Worm (Caenorhabditis elegans): ENCODE results near the gene T13B5.9.

T13B5.9 gene

DNA sequence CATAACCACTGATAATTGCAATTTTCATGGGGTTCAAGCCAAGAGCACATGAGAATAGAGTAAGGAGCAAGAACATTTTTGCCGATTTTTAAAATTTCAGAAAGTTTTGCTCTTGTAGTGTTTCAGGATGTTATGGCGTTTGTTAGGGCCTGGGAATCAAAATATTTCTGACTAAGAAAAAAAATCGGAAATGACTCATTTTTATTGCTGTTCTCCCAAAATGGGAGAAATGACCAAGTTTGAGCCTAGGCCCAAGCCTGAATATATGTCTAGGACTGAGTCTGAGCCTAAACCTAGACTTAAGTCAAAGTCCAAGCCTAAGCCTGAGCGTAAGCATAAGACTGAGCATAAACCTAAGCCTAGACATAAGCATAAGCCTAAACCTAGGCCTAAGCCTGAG, at the start of gene T13B5.9:
Gene T13B5.9 (minus strand): TSS at position 101 of the 400 bp plus-strand sequence.
- TF ChIP-seq mdt-29 (GFP tag; IDR thresholded peaks at IDR 0.05) (no peak), madf-5 (GFP tag; IDR thresholded peaks at IDR 0.05) (no peak), lsy-2 (tag; optimal IDR thresholded peaks at IDR 0.05) (no peak), lin-38 (GFP tag; IDR thresholded peaks at IDR 0.05) (no peak), T26A8.4 (GFP tag; IDR thresholded peaks at IDR 0.05) (no peak), tag-97 (GFP tag; IDR thresholded peaks at IDR 0.05) (no peak), T20F7.1 (GFP tag; optimal IDR thresholded peaks at IDR 0.05) (no peak), zag-1 (tag; optimal IDR thresholded peaks at IDR 0.05) (no peak), ces-1 (GFP tag; optimal IDR thresholded peaks at IDR 0.05) (no peak), nhr-102 (tag; optimal IDR thresholded peaks at IDR 0.05) (no peak), ztf-7 (tag; optimal IDR thresholded peaks at IDR 0.05) (no peak), nhr-237 (tag; optimal IDR thresholded peaks at IDR 0.05) (no peak), vab-7 (GFP tag; IDR thresholded peaks at IDR 0.05) (no peak)

- TF ChIP-seq hlh-30 (tag; optimal IDR thresholded peaks at IDR 0.05; ENCODE audit: insufficient read depth) (no peak), lin-38 (GFP tag; IDR thresholded peaks at IDR 0.05) (peak; percentile 55), Y48G9A.11 (GFP tag; IDR thresholded peaks at IDR 0.05) (peak; percentile 8; the same call in 1 of the 2 replicates), hif-1 (tag; optimal IDR thresholded peaks at IDR 0.05) (no peak)
These were observed 49.0 kb upstream of the T13B5.9 start for ce11 chrII:1153299-1153698.

ce11 chrII:1152732-1153131, 48.4 kb upstream of the T13B5.9 start:
- TF ChIP-seq zfp-3 (GFP tag; conservative IDR thresholded peaks at IDR 0.05) = peak; percentile 59; the same call in 1 of the 2 replicates
- TF ChIP-seq D1046.2 (GFP tag; IDR thresholded peaks at IDR 0.05) = peak; percentile 58; the same call in 1 of the 2 replicates
- TF ChIP-seq madf-5 (GFP tag; IDR thresholded peaks at IDR 0.05) = peak in 1 of 2 experiments; percentile 24; a peak in 1 of 4 replicates
- no peak for TF ChIP-seq ztf-11 (tag; optimal IDR thresholded peaks at IDR 0.05)
- TF ChIP-seq ZK337.2 (GFP tag; IDR thresholded peaks at IDR 0.05) = no peak
- TF ChIP-seq hmg-1.1 (GFP tag; IDR thresholded peaks at IDR 0.05) = no peak
- no peak for TF ChIP-seq ceh-32 (tag; optimal IDR thresholded peaks at IDR 0.05; ENCODE audit: poor library complexity)
- no peak for TF ChIP-seq ceh-62 (tag; optimal IDR thresholded peaks at IDR 0.05)
- no peak for TF ChIP-seq ctbp-1 (GFP tag; IDR thresholded peaks at IDR 0.05)
- TF ChIP-seq nhr-10 (tag; optimal IDR thresholded peaks at IDR 0.05) = no peak
- no peak for TF ChIP-seq arid-1 (GFP tag; conservative IDR thresholded peaks at IDR 0.05)
- TF ChIP-seq pha-4 (GFP tag; IDR thresholded peaks at IDR 0.05) = no peak; the same call in 1 of the 2 replicates
- TF ChIP-seq pha-4 (tag; optimal IDR thresholded peaks at IDR 0.05) = no peak
- TF ChIP-seq ama-1 (optimal IDR thresholded peaks at IDR 0.05) = peak; percentile 30
- peak; percentile 19; the same call in 1 of the 2 replicates for TF ChIP-seq lin-38 (GFP tag; IDR thresholded peaks at IDR 0.05)
- no peak for TF ChIP-seq madf-9 (GFP tag; conservative IDR thresholded peaks at IDR 0.05)
- no peak for TF ChIP-seq dve-1 (tag; optimal IDR thresholded peaks at IDR 0.05; ENCODE audit: insufficient read depth)
- no peak for TF ChIP-seq dmd-9 (GFP tag; IDR thresholded peaks at IDR 0.05)
- peak; percentile 54; the same call in 1 of the 2 replicates for TF ChIP-seq tra-1 (GFP tag; IDR thresholded peaks at IDR 0.05)
- TF ChIP-seq mep-1 (tag; optimal IDR thresholded peaks at IDR 0.05) = peak; percentile 25
- no peak for TF ChIP-seq snpc-4 (tag; optimal IDR thresholded peaks at IDR 0.05)
- no peak for TF ChIP-seq zag-1 (tag; optimal IDR thresholded peaks at IDR 0.05)
- TF ChIP-seq dmd-6 (GFP tag; IDR thresholded peaks at IDR 0.05) = peak; percentile 43; the same call in 1 of the 2 replicates
- no peak for TF ChIP-seq lin-1 (GFP tag; IDR thresholded peaks at IDR 0.05)
- no peak for TF ChIP-seq lin-13 (GFP tag; optimal IDR thresholded peaks at IDR 0.05)
